Worm (Caenorhabditis elegans) whole organism, late embryonic: ENCODE results near the gene ddx-17.
"Not testable (repeated sequence)": the region's sequence is repeated elsewhere in the genome, so short reads cannot be mapped to it uniquely, and the experiment has no call there.

Source experiments
- C08G9.2 ChIP-seq: sonication (generic microtip); optimal IDR thresholded peaks from 2 replicates; lab custom pipeline; 2016; ENCODE audit warnings: mild to moderate bottlenecking, missing genetic modification characterization, moderate library complexity, missing compliant biosample characterization
- C38D4.7 ChIP-seq: fragments of 200-800 bp; sonication (Bioruptor generic); optimal IDR thresholded peaks from 2 replicates; lab custom pipeline; 2018; ENCODE audit warnings: mild to moderate bottlenecking, missing genetic modification characterization, moderate library complexity, missing compliant biosample characterization
- F13H6.1 ChIP-seq: sonication (generic microtip); optimal IDR thresholded peaks from 2 replicates; lab custom pipeline; 2016; ENCODE audit warnings: missing genetic modification characterization, missing compliant biosample characterization
- K02D7.2 ChIP-seq: sonication (generic microtip); optimal IDR thresholded peaks from 2 replicates; lab custom pipeline; 2017; ENCODE audit warnings: mild to moderate bottlenecking, missing genetic modification characterization, missing compliant biosample characterization
- K09A11.1 ChIP-seq: sonication (generic microtip); optimal IDR thresholded peaks from 2 replicates; lab custom pipeline; 2017; ENCODE audit warnings: antibody characterized with exemption, mild to moderate bottlenecking, missing genetic modification characterization, missing compliant biosample characterization; ENCODE audit not compliant: insufficient read depth
- Y22D7AL.16 ChIP-seq: sonication (generic microtip); optimal IDR thresholded peaks from 2 replicates; lab custom pipeline; 2016; ENCODE audit warnings: missing genetic modification characterization, missing compliant biosample characterization
- ama-1 ChIP-seq: fragments of 150-350 bp; optimal IDR thresholded peaks from 2 replicates; lab custom pipeline; 2014
- ceh-14 ChIP-seq: sonication (generic microtip); optimal IDR thresholded peaks from 2 replicates; lab custom pipeline; 2016; ENCODE audit warnings: missing genotype, missing genetic modification characterization, missing compliant biosample characterization
- ceh-19 ChIP-seq: fragments of 200-800 bp; sonication (Bioruptor generic); optimal IDR thresholded peaks from 2 replicates; lab custom pipeline; 2018; ENCODE audit warnings: mild to moderate bottlenecking, missing genetic modification characterization, missing compliant biosample characterization
- ceh-2 ChIP-seq: sonication (generic microtip); optimal IDR thresholded peaks from 2 replicates; lab custom pipeline; 2016; ENCODE audit warnings: missing genotype, missing genetic modification characterization, missing compliant biosample characterization
- ceh-22 ChIP-seq: sonication (generic microtip); optimal IDR thresholded peaks from 2 replicates; lab custom pipeline; 2017; ENCODE audit warnings: missing biosample characterization, missing genetic modification characterization
- ceh-30 ChIP-seq: fragments of 150-350 bp; optimal IDR thresholded peaks from 2 replicates; lab custom pipeline; 2014; ENCODE audit warnings: missing biosample characterization, missing genetic modification characterization
- ceh-31 ChIP-seq: sonication (generic microtip); optimal IDR thresholded peaks from 2 replicates; lab custom pipeline; 2016; ENCODE audit warnings: missing genetic modification characterization, missing compliant biosample characterization
- ceh-34 ChIP-seq: sonication (generic microtip); optimal IDR thresholded peaks from 2 replicates; lab custom pipeline; 2016; ENCODE audit warnings: mild to moderate bottlenecking, missing genetic modification characterization, missing compliant biosample characterization
- ceh-45 ChIP-seq: fragments of 200-800 bp; sonication (Bioruptor generic); IDR thresholded peaks from 2 replicates; pipeline ENCODE4 v1.3.6; 2022; ENCODE audit warnings: missing genetic modification reagents, missing genetic modification characterization, missing compliant biosample characterization
- ceh-9 ChIP-seq: sonication (generic microtip); optimal IDR thresholded peaks from 2 replicates; lab custom pipeline; 2016; ENCODE audit warnings: mild to moderate bottlenecking, missing genetic modification characterization, inconsistent platforms, missing compliant biosample characterization
- che-1 ChIP-seq: sonication (generic microtip); optimal IDR thresholded peaks from 2 replicates; lab custom pipeline; 2016; ENCODE audit warnings: mild to moderate bottlenecking, missing genetic modification characterization, missing compliant biosample characterization
- dmd-4 ChIP-seq: sonication (generic microtip); optimal IDR thresholded peaks from 2 replicates; lab custom pipeline; 2016; ENCODE audit warnings: borderline replicate concordance, missing genetic modification characterization, missing compliant biosample characterization
- elt-2 ChIP-seq: sonication (generic microtip); optimal IDR thresholded peaks from 2 replicates; lab custom pipeline; 2016; ENCODE audit warnings: missing genetic modification reagents, missing genetic modification characterization, missing compliant biosample characterization
- fkh-10 ChIP-seq: fragments of 150-350 bp; optimal IDR thresholded peaks from 2 replicates; lab custom pipeline; 2014; ENCODE audit warnings: missing biosample characterization, missing genetic modification reagents, missing genetic modification characterization
- hlh-13 ChIP-seq: fragments of 200-800 bp; sonication (Bioruptor generic); optimal IDR thresholded peaks from 2 replicates; lab custom pipeline; 2018; ENCODE audit warnings: mild to moderate bottlenecking, missing genetic modification characterization, missing compliant biosample characterization
- hlh-6 ChIP-seq: sonication (generic microtip); optimal IDR thresholded peaks from 2 replicates; lab custom pipeline; 2016; ENCODE audit warnings: missing genotype, missing genetic modification characterization, missing compliant biosample characterization
- lim-6 ChIP-seq: sonication (generic microtip); optimal IDR thresholded peaks from 2 replicates; lab custom pipeline; 2016; ENCODE audit warnings: missing genetic modification characterization, missing compliant biosample characterization
- lin-11 ChIP-seq: fragments of 200-800 bp; sonication (Bioruptor generic); optimal IDR thresholded peaks from 2 replicates; lab custom pipeline; 2018; ENCODE audit warnings: mild to moderate bottlenecking, missing genetic modification characterization, missing compliant biosample characterization
- madf-2 ChIP-seq: sonication (generic microtip); optimal IDR thresholded peaks from 2 replicates; lab custom pipeline; 2017; ENCODE audit warnings: missing genetic modification characterization, missing compliant biosample characterization
- nfya-1 ChIP-seq: sonication (generic microtip); optimal IDR thresholded peaks from 2 replicates; lab custom pipeline; 2017; ENCODE audit warnings: missing genetic modification characterization, mild to moderate bottlenecking, missing compliant biosample characterization, antibody characterized with exemption, moderate library complexity
- pqm-1 ChIP-seq: sonication (generic microtip); optimal IDR thresholded peaks from 2 replicates; lab custom pipeline; 2016; ENCODE audit warnings: missing genetic modification characterization, missing compliant biosample characterization
- ref-2 ChIP-seq: sonication (generic microtip); optimal IDR thresholded peaks from 2 replicates; lab custom pipeline; 2016; ENCODE audit warnings: missing genetic modification characterization, missing compliant biosample characterization
- sox-2 ChIP-seq: fragments of 200-800 bp; sonication (Bioruptor generic); IDR thresholded peaks from 2 replicates; pipeline ENCODE4 v1.3.6; 2022; ENCODE audit warnings: missing genetic modification reagents, missing genetic modification characterization, missing compliant biosample characterization
- syd-9 ChIP-seq: sonication (generic microtip); optimal IDR thresholded peaks from 2 replicates; lab custom pipeline; 2016; ENCODE audit warnings: mild to moderate bottlenecking, missing genetic modification characterization, moderate library complexity, missing compliant biosample characterization
- tbx-2 ChIP-seq: sonication (generic microtip); optimal IDR thresholded peaks from 2 replicates; lab custom pipeline; 2016; ENCODE audit warnings: missing genetic modification characterization, missing compliant biosample characterization
- ttx-3 ChIP-seq: sonication (generic microtip); optimal IDR thresholded peaks from 2 replicates; lab custom pipeline; 2016; ENCODE audit warnings: missing genetic modification reagents, missing genetic modification characterization, missing compliant biosample characterization
- unc-3 ChIP-seq, 2 experiments: fragments of 200-800 bp in 1 of 2; sonication (Bioruptor generic) in 1 of 2; sonication (generic microtip) in 1 of 2; conservative IDR thresholded peaks in 1 of 2; optimal IDR thresholded peaks in 1 of 2; 2 replicates each; pipeline versions ENCODE4 v1.3.6 to Lab custom; 2016 to 2022; ENCODE audit warnings: missing compliant biosample characterization in 2 of 2, missing genetic modification characterization in 2 of 2, missing genetic modification reagents in 1 of 2
- unc-86 ChIP-seq: sonication (generic microtip); optimal IDR thresholded peaks from 2 replicates; lab custom pipeline; 2016; ENCODE audit warnings: missing genetic modification characterization, missing compliant biosample characterization
- zip-5 ChIP-seq: sonication (generic microtip); optimal IDR thresholded peaks from 2 replicates; lab custom pipeline; 2016; ENCODE audit warnings: missing genetic modification characterization, missing compliant biosample characterization

The ddx-17 gene

ce11 chrV:14049274-14049673 is 37.4 kb upstream of the ddx-17 start, which contains the start of gene F58D12.1:
Gene F58D12.1, plus strand, starts transcription at chrV:14049574.
- TF ChIP-seq lim-6, K02D7.2, elt-2 (tag; lab: Kevin White, UChicago): not testable (repeated sequence)

- TF ChIP-seq zip-5 (tag; lab: Kevin White, UChicago) (peak; percentile 26), ceh-45 (GFP tag; lab: Robert Waterston, UW) (peak; percentile 61; the same call in 1 of the 2 replicates), unc-3 (GFP tag; conservative IDR thresholded peaks at IDR 0.05; lab: Robert Waterston, UW) (0 out of 2 replicates have a peak, but pooled peaks have one; percentile 22), C08G9.2 (tag; lab: Kevin White, UChicago) (peak; percentile 20), K09A11.1 (tag; lab: Kevin White, UChicago) (peak; percentile 15), ceh-2 (tag; lab: Kevin White, UChicago) (peak; percentile 3), ttx-3 (peak; percentile 0), F13H6.1 (tag; lab: Kevin White, UChicago) (peak; percentile 3), ceh-31 (peak; percentile 75), sox-2 (GFP tag; lab: Robert Waterston, UW) (peak; percentile 62), tbx-2 (tag; lab: Kevin White, UChicago) (peak; percentile 50), ceh-14 (tag; lab: Kevin White, UChicago) (peak; percentile 60), hlh-13 (GFP tag; lab: Kevin White, UChicago) (peak; percentile 11), elt-2 (tag; lab: Kevin White, UChicago) (peak; percentile 32), madf-2 (tag; lab: Kevin White, UChicago) (peak; percentile 13), ref-2 (tag; lab: Kevin White, UChicago) (peak; percentile 52), ceh-34 (tag; lab: Kevin White, UChicago) (peak; percentile 27), nfya-1 (tag; lab: Kevin White, UChicago) (peak; percentile 31)
- TF ChIP-seq unc-3 (tag; optimal IDR thresholded peaks at IDR 0.05; lab: Kevin White, UChicago), result not testable (repeated sequence)
These were observed 26.7 kb upstream of the ddx-17 start, which contains the start of gene vps-39 for ce11 chrV:14038328-14039084. Gene vps-39, minus strand, starts transcription at chrV:14038378.

ce11 chrV:14033649-14034048 is 21.8 kb upstream of the ddx-17 start, which contains the start of gene ins-10:
Gene ins-10, plus strand, starts transcription at chrV:14033949.
- TF ChIP-seq fkh-10 (GFP tag; lab: Kevin White, UChicago) (no peak), hlh-6 (no peak), K02D7.2 (tag; lab: Kevin White, UChicago) (no peak), unc-86 (tag; lab: Kevin White, UChicago) (no peak), C38D4.7 (GFP tag; lab: Kevin White, UChicago) (no peak), ceh-19 (GFP tag; lab: Kevin White, UChicago) (no peak), ceh-30 (tag; lab: Kevin White, UChicago) (no peak), lin-11 (tag; lab: Kevin White, UChicago) (no peak)
- TF ChIP-seq, all 69 proteins: peak for 0

ce11 chrV:14028256-14028743 is 16.4 kb upstream of the ddx-17 start:
- TF ChIP-seq ama-1, result peak; percentile 76
- TF ChIP-seq ceh-2 (tag; lab: Kevin White, UChicago), result no peak

- TF ChIP-seq ceh-22 (tag; lab: Kevin White, UChicago) (no peak), pqm-1 (tag; lab: Kevin White, UChicago) (no peak), ceh-9 (tag; lab: Kevin White, UChicago) (no peak), nfya-1 (tag; lab: Kevin White, UChicago) (no peak), ceh-34 (tag; lab: Kevin White, UChicago) (no peak), dmd-4 (no peak), K09A11.1 (tag; lab: Kevin White, UChicago) (no peak), che-1 (no peak), Y22D7AL.16 (no peak), syd-9 (no peak), tbx-2 (tag; lab: Kevin White, UChicago) (no peak)
These were observed 15.5 kb upstream of the ddx-17 start, which contains the start of gene T08G5.3 for ce11 chrV:14027384-14027783. Gene T08G5.3, minus strand, starts transcription at chrV:14027484.
